Worm (Caenorhabditis elegans): ENCODE data around the gene Y97E10AL.1.

ce11 chrV:8035947-8036346 is 50.0 kb downstream of the Y97E10AL.1 start, which contains the start of gene ZC513.14:
- TF ChIP-seq unc-62 (GFP tag; optimal IDR thresholded peaks at IDR 0.05) (no peak), aly-2 (tag; optimal IDR thresholded peaks at IDR 0.05) (no peak), nhr-12 (tag; optimal IDR thresholded peaks at IDR 0.05) (no peak), ztf-4 (tag; optimal IDR thresholded peaks at IDR 0.05) (no peak)

Data from whole organism, L3 larva.